Worm (Caenorhabditis elegans) whole organism, L4/young adult: ENCODE data around the gene Y13C8A.1.
"Not testable (repeated sequence)": the region's sequence is repeated elsewhere in the genome, so short reads cannot be mapped to it uniquely, and the experiment has no call there.

Experiments
- W03F9.2 ChIP-seq: fragments of 150-350 bp; optimal IDR thresholded peaks from 2 replicates; lab custom pipeline; 2014; ENCODE audit warnings: missing biosample characterization, missing genetic modification characterization
- dao-5 ChIP-seq: sonication (generic microtip); optimal IDR thresholded peaks from 2 replicates; lab custom pipeline; 2016; ENCODE audit warnings: missing genotype, missing genetic modification characterization, moderate library complexity, missing compliant biosample characterization
- him-1 ChIP-seq: sonication (generic microtip); optimal IDR thresholded peaks from 2 replicates; lab custom pipeline; 2016; ENCODE audit warnings: missing genotype, missing genetic modification reagents, missing genetic modification characterization, missing compliant biosample characterization

Gene Y13C8A.1

ce11 chrX:16891683-16892082 is 8.2 kb downstream of the Y13C8A.1 start, which contains the start of gene F39F10.3:
TSS of gene F39F10.3 (plus strand) at chrX:16891983.
- TF ChIP-seq him-1 (tag; lab: Kevin White, UChicago) (no peak), W03F9.2 (tag; lab: Kevin White, UChicago) (no peak), dao-5 (no peak)

ce11 chrX:16893767-16894166 is 10.2 kb downstream of the Y13C8A.1 start:
- TF ChIP-seq W03F9.2 (tag; lab: Kevin White, UChicago) (no peak), him-1 (tag; lab: Kevin White, UChicago) (no peak), dao-5 (no peak)

ce11 chrX:16894577-16894976 is 11.1 kb downstream of the Y13C8A.1 start, which contains the start of gene F39F10.2:
TSS of gene F39F10.2 (plus strand) at chrX:16894877.
- no peak for TF ChIP-seq him-1 (tag; lab: Kevin White, UChicago)
- TF ChIP-seq W03F9.2 (tag; lab: Kevin White, UChicago) = no peak
- TF ChIP-seq dao-5 = no peak

ce11 chrX:16902657-16903056 is 19.1 kb downstream of the Y13C8A.1 start:
- TF ChIP-seq W03F9.2 (tag; lab: Kevin White, UChicago) = no peak
- TF ChIP-seq dao-5 = no peak
- TF ChIP-seq him-1 (tag; lab: Kevin White, UChicago) = no peak

- TF ChIP-seq him-1 (tag; lab: Kevin White, UChicago) = no peak
Measured at ce11 chrX:16903619-16904018, 20.1 kb downstream of the Y13C8A.1 start, which contains the start of gene F39F10.4. TSS of gene F39F10.4 (minus strand) at chrX:16903719.

ce11 chrX:16913669-16914068 is 30.1 kb downstream of the Y13C8A.1 start, which contains the start of gene F39F10.5:
TSS of gene F39F10.5 (minus strand) at chrX:16913769.
- not testable (repeated sequence) for TF ChIP-seq him-1 (tag; lab: Kevin White, UChicago); W03F9.2 (tag; lab: Kevin White, UChicago); dao-5

- TF ChIP-seq dao-5 (no peak), him-1 (tag; lab: Kevin White, UChicago) (no peak), W03F9.2 (tag; lab: Kevin White, UChicago) (no peak)
Measured at ce11 chrX:16919468-16919867, 35.9 kb downstream of the Y13C8A.1 start.

- TF ChIP-seq him-1 (tag; lab: Kevin White, UChicago) (no peak), dao-5 (no peak), W03F9.2 (tag; lab: Kevin White, UChicago) (no peak)
Measured at ce11 chrX:16921533-16921932, 38.0 kb downstream of the Y13C8A.1 start, which contains the start of gene fbxb-114. TSS of gene fbxb-114 (plus strand) at chrX:16921833.

- TF ChIP-seq him-1 (tag; lab: Kevin White, UChicago) = no peak
- no peak for TF ChIP-seq dao-5
- TF ChIP-seq W03F9.2 (tag; lab: Kevin White, UChicago) = no peak
Measured at ce11 chrX:16923636-16924035, 40.1 kb downstream of the Y13C8A.1 start, which contains the start of gene C30E1.4. TSS of gene C30E1.4 (plus strand) at chrX:16923936.

ce11 chrX:16925343-16925742 is 41.8 kb downstream of the Y13C8A.1 start:
- TF ChIP-seq W03F9.2 (tag; lab: Kevin White, UChicago) = no peak

ce11 chrX:16928087-16928486 is 44.6 kb downstream of the Y13C8A.1 start:
- no peak for TF ChIP-seq W03F9.2 (tag; lab: Kevin White, UChicago)
- peak; percentile 52 for TF ChIP-seq him-1 (tag; lab: Kevin White, UChicago)
- TF ChIP-seq dao-5 = no peak

- peak; percentile 64 for TF ChIP-seq dao-5
- peak; percentile 90 for TF ChIP-seq W03F9.2 (tag; lab: Kevin White, UChicago)
- TF ChIP-seq him-1 (tag; lab: Kevin White, UChicago) = peak; percentile 96
Measured at ce11 chrX:16929560-16930332, 46.2 kb downstream of the Y13C8A.1 start.

ce11 chrX:16930333-16930621 is 46.8 kb downstream of the Y13C8A.1 start:
- no peak for TF ChIP-seq dao-5
- TF ChIP-seq W03F9.2 (tag; lab: Kevin White, UChicago) = no peak
- TF ChIP-seq him-1 (tag; lab: Kevin White, UChicago) = no peak

- TF ChIP-seq him-1 (tag; lab: Kevin White, UChicago) (peak; percentile 36), dao-5 (peak; percentile 62), W03F9.2 (tag; lab: Kevin White, UChicago) (no peak)
Measured at ce11 chrX:16930663-16931097, 47.2 kb downstream of the Y13C8A.1 start.
